Worm (Caenorhabditis elegans) whole organism, late embryonic: Measurements from ENCODE around the gene C07A4.2.

Experiments used
- C38D4.7 ChIP-seq: fragments of 200-800 bp; sonication (Bioruptor generic); optimal IDR thresholded peaks from 2 replicates; lab custom pipeline; 2018; ENCODE audit warnings: mild to moderate bottlenecking, missing genetic modification characterization, moderate library complexity, missing compliant biosample characterization
- ama-1 ChIP-seq: fragments of 150-350 bp; optimal IDR thresholded peaks from 2 replicates; lab custom pipeline; 2014
- ceh-34 ChIP-seq: sonication (generic microtip); optimal IDR thresholded peaks from 2 replicates; lab custom pipeline; 2016; ENCODE audit warnings: mild to moderate bottlenecking, missing genetic modification characterization, missing compliant biosample characterization
- ceh-45 ChIP-seq: fragments of 200-800 bp; sonication (Bioruptor generic); IDR thresholded peaks from 2 replicates; pipeline ENCODE4 v1.3.6; 2022; ENCODE audit warnings: missing genetic modification reagents, missing genetic modification characterization, missing compliant biosample characterization
- ceh-48 ChIP-seq: sonication (generic microtip); optimal IDR thresholded peaks from 2 replicates; lab custom pipeline; 2016; ENCODE audit warnings: missing genetic modification characterization, inconsistent platforms, missing compliant biosample characterization
- ets-4 ChIP-seq: sonication (generic microtip); optimal IDR thresholded peaks from 2 replicates; lab custom pipeline; 2016; ENCODE audit warnings: missing genetic modification characterization, missing compliant biosample characterization
- eyg-1 ChIP-seq: sonication (generic microtip); optimal IDR thresholded peaks from 2 replicates; lab custom pipeline; 2016; ENCODE audit warnings: missing genotype, missing genetic modification characterization, missing compliant biosample characterization
- nhr-232 ChIP-seq: sonication (generic microtip); optimal IDR thresholded peaks from 2 replicates; lab custom pipeline; 2016; ENCODE audit warnings: missing genetic modification characterization, missing compliant biosample characterization
- odd-2 ChIP-seq: sonication (generic microtip); optimal IDR thresholded peaks from 2 replicates; lab custom pipeline; 2017; ENCODE audit warnings: antibody characterized with exemption, mild to moderate bottlenecking, missing genetic modification characterization, missing compliant biosample characterization
- pha-2 ChIP-seq: sonication (generic microtip); optimal IDR thresholded peaks from 2 replicates; lab custom pipeline; 2017; ENCODE audit warnings: mild to moderate bottlenecking, missing genetic modification characterization, missing compliant biosample characterization
- pha-4 ChIP-seq: fragments of 150-350 bp; optimal IDR thresholded peaks from 2 replicates; lab custom pipeline; 2018; ENCODE audit warnings: missing biosample characterization, missing genetic modification reagents, missing genetic modification characterization
- sox-4 ChIP-seq: sonication (generic microtip); optimal IDR thresholded peaks from 2 replicates; lab custom pipeline; 2017; ENCODE audit warnings: mild to moderate bottlenecking, missing genetic modification characterization, inconsistent platforms, missing compliant biosample characterization
- zip-5 ChIP-seq: sonication (generic microtip); optimal IDR thresholded peaks from 2 replicates; lab custom pipeline; 2016; ENCODE audit warnings: missing genetic modification characterization, missing compliant biosample characterization

ce11 chrX:10194327-10195096 is 22.5 kb downstream of the C07A4.2 start, which contains the start of gene myrf-2:
- no peak for TF ChIP-seq ceh-48 (tag; lab: Kevin White, UChicago)
- no peak for TF ChIP-seq ets-4 (tag; lab: Kevin White, UChicago)
- no peak for TF ChIP-seq eyg-1 (tag; lab: Kevin White, UChicago)
- TF ChIP-seq zip-5, result no peak
- no peak for TF ChIP-seq ceh-45 (GFP tag; lab: Robert Waterston, UW)
- no peak for TF ChIP-seq pha-4
- TF ChIP-seq sox-4, result no peak
- no peak for TF ChIP-seq ceh-34 (tag; lab: Kevin White, UChicago)
- no peak for TF ChIP-seq odd-2
- no peak for TF ChIP-seq ama-1 (lab: Kevin White, UChicago)
- no peak for TF ChIP-seq C38D4.7 (GFP tag; lab: Kevin White, UChicago)
- no peak for TF ChIP-seq nhr-232 (tag; lab: Kevin White, UChicago)
- TF ChIP-seq pha-2, result no peak
